Fruit fly (Drosophila melanogaster) Kc167 (cell line): ENCODE measurements around the gene CG34148.

ENCODE experiments used
- h ChIP-seq: fragments of >200 bp; optimal IDR thresholded peaks from 3 replicates; lab custom pipeline; 2018; ENCODE audit warnings: missing external identifiers
- insv ChIP-seq: fragments of >200 bp; optimal IDR thresholded peaks from 3 replicates; lab custom pipeline; 2018; ENCODE audit warnings: missing external identifiers
- psq ChIP-seq: fragments of >200 bp; optimal IDR thresholded peaks from 2 replicates; lab custom pipeline; 2017; ENCODE audit warnings: missing external identifiers
- ttk ChIP-seq: sonication (Bioruptor generic); optimal IDR thresholded peaks from 2 replicates; lab custom pipeline; 2017; ENCODE audit warnings: missing external identifiers

dm6 chr3R:21928214-21928613 lies 49.7 kb upstream of the CG34148 start:
- TF ChIP-seq h (lab: Kevin White, UChicago) = no peak
- no peak for TF ChIP-seq insv (lab: Kevin White, UChicago)
- no peak for TF ChIP-seq psq
- no peak for TF ChIP-seq ttk (lab: Kevin White, UChicago)
